Fruit fly (Drosophila melanogaster) whole organism, embryonic: ENCODE results near the gene SdhC.

Experiments used
- Awh ChIP-seq: fragments of 200-800 bp; sonication (Bioruptor generic); IDR thresholded peaks from 2 replicates; pipeline ENCODE4, ENCODE4 v1.3.6; 2022; ENCODE audit warnings: missing biosample characterization, missing genetic modification characterization
- Bteb2 ChIP-seq: fragments of 200-800 bp; sonication (Bioruptor generic); optimal IDR thresholded peaks from 2 replicates; lab custom pipeline; 2016; ENCODE audit warnings: missing biosample characterization, missing genetic modification characterization
- CG10321 ChIP-seq: fragments of 200-800 bp; sonication (Bioruptor generic); IDR thresholded peaks from 2 replicates; pipeline ENCODE4 v1.3.6; 2022; ENCODE audit warnings: missing biosample characterization, missing genetic modification characterization
- CG10462 ChIP-seq: fragments of 200-800 bp; sonication (Bioruptor generic); optimal IDR thresholded peaks from 2 replicates; lab custom pipeline; 2016; ENCODE audit warnings: missing biosample characterization, missing genetic modification characterization
- CG11456 ChIP-seq: fragments of 200-800 bp; sonication (Bioruptor generic); IDR thresholded peaks from 3 replicates; pipeline ENCODE4 v1.3.6; 2022; ENCODE audit warnings: missing biosample characterization, missing genetic modification characterization
- CG12219 ChIP-seq: fragments of 200-800 bp; sonication (Bioruptor generic); optimal IDR thresholded peaks from 3 replicates; lab custom pipeline; 2018; ENCODE audit warnings: missing biosample characterization, mild to moderate bottlenecking, missing genetic modification characterization
- CG12391 ChIP-seq: fragments of 200-800 bp; sonication (Bioruptor generic); optimal IDR thresholded peaks from 3 replicates; lab custom pipeline; 2018; ENCODE audit warnings: missing biosample characterization, mild to moderate bottlenecking, missing genetic modification characterization, moderate library complexity
- CG14441 ChIP-seq: fragments of 200-800 bp; sonication (Bioruptor generic); IDR thresholded peaks from 2 replicates; pipeline ENCODE4 v1.3.6; 2022; ENCODE audit warnings: missing biosample characterization, missing genetic modification characterization
- CG14667 ChIP-seq: fragments of 200-800 bp; sonication (Bioruptor generic); IDR thresholded peaks from 2 replicates; pipeline ENCODE4 v1.3.6; 2022; ENCODE audit warnings: missing biosample characterization, missing genetic modification characterization
- CG17568 ChIP-seq: fragments of 200-800 bp; sonication (Bioruptor generic); optimal IDR thresholded peaks from 2 replicates; lab custom pipeline; 2018; ENCODE audit warnings: missing biosample characterization, mild to moderate bottlenecking, missing genetic modification characterization, moderate library complexity
- CG2129 ChIP-seq: fragments of 200-800 bp; sonication (Bioruptor generic); IDR thresholded peaks from 2 replicates; pipeline ENCODE4 v1.3.6; 2022; ENCODE audit warnings: missing biosample characterization, missing genetic modification characterization; ENCODE audit not compliant: partially characterized antibody
- CG30020 ChIP-seq: fragments of 200-800 bp; optimal IDR thresholded peaks from 2 replicates; lab custom pipeline; 2019; ENCODE audit warnings: missing biosample characterization, mild to moderate bottlenecking, missing genetic modification characterization, moderate library complexity
- CG3995 ChIP-seq: fragments of 200-800 bp; sonication (Bioruptor generic); optimal IDR thresholded peaks from 3 replicates; lab custom pipeline; 2016; ENCODE audit warnings: missing biosample characterization, missing genetic modification characterization
- CG4282 ChIP-seq: fragments of 200-800 bp; sonication (Bioruptor generic); optimal IDR thresholded peaks from 2 replicates; lab custom pipeline; 2016; ENCODE audit warnings: missing biosample characterization, missing genetic modification characterization
- CG4707 ChIP-seq: fragments of 200-800 bp; sonication (Bioruptor generic); optimal IDR thresholded peaks from 2 replicates; lab custom pipeline; 2018; ENCODE audit warnings: missing biosample characterization, mild to moderate bottlenecking, missing genetic modification characterization, moderate library complexity
- CG6654 ChIP-seq: fragments of 200-800 bp; sonication (Bioruptor generic); optimal IDR thresholded peaks from 2 replicates; lab custom pipeline; 2017; ENCODE audit warnings: missing biosample characterization, mild to moderate bottlenecking, missing genetic modification characterization
- CG6765 ChIP-seq: fragments of 200-800 bp; sonication (Bioruptor generic); optimal IDR thresholded peaks from 3 replicates; lab custom pipeline; 2017; ENCODE audit warnings: missing biosample characterization, mild to moderate bottlenecking, missing genetic modification characterization
- CG7987 ChIP-seq: fragments of 200-800 bp; sonication (Bioruptor generic); optimal IDR thresholded peaks from 2 replicates; lab custom pipeline; 2018; ENCODE audit warnings: missing biosample characterization, mild to moderate bottlenecking, missing genetic modification characterization, moderate library complexity
- CG8290 ChIP-seq, 3 experiments: fragments of 200-800 bp; sonication (Bioruptor generic); optimal IDR thresholded peaks; 2 replicates each; lab custom pipeline; 2016 to 2019; ENCODE audit warnings: missing biosample characterization in 3 of 3, missing genetic modification characterization in 3 of 3, mild to moderate bottlenecking in 2 of 3, moderate library complexity in 1 of 3
- CG8765 ChIP-seq: fragments of 200-800 bp; sonication (Bioruptor generic); IDR thresholded peaks from 2 replicates; pipeline ENCODE4 v1.3.6; 2022; ENCODE audit warnings: missing biosample characterization, missing genetic modification characterization
- CG9609 ChIP-seq: fragments of 200-800 bp; sonication (Bioruptor generic); optimal IDR thresholded peaks from 3 replicates; lab custom pipeline; 2016; ENCODE audit warnings: missing biosample characterization, missing genetic modification characterization
- CrebB ChIP-seq: fragments of 200-800 bp; sonication (Bioruptor generic); optimal IDR thresholded peaks from 3 replicates; lab custom pipeline; 2018; ENCODE audit warnings: missing biosample characterization, mild to moderate bottlenecking, missing genetic modification characterization
- Doc3 ChIP-seq: fragments of 200-800 bp; sonication (Bioruptor generic); IDR thresholded peaks from 3 replicates; pipeline ENCODE4 v1.3.6; 2022; ENCODE audit warnings: missing biosample characterization, missing genetic modification characterization; ENCODE audit not compliant: partially characterized antibody
- E2f1 ChIP-seq: fragments of 200-800 bp; sonication (Bioruptor generic); IDR thresholded peaks from 2 replicates; pipeline ENCODE4 v1.3.6; 2022; ENCODE audit warnings: missing biosample characterization, missing genetic modification characterization
- MESR4 ChIP-seq: fragments of 200-800 bp; sonication (Bioruptor generic); optimal IDR thresholded peaks from 2 replicates; lab custom pipeline; 2018; ENCODE audit warnings: missing biosample characterization, mild to moderate bottlenecking, missing genetic modification characterization, moderate library complexity
- Nf-YA ChIP-seq: fragments of 200-800 bp; sonication (Bioruptor generic); IDR thresholded peaks from 2 replicates; pipeline ENCODE4 v1.3.6; 2022; ENCODE audit warnings: missing biosample characterization, missing genetic modification characterization
- Poxn ChIP-seq: fragments of 200-800 bp; sonication (Bioruptor generic); IDR thresholded peaks from 2 replicates; pipeline ENCODE4 v1.3.6; 2022; ENCODE audit warnings: missing biosample characterization, missing genetic modification characterization
- TFAM ChIP-seq: fragments of 200-800 bp; sonication (Bioruptor generic); optimal IDR thresholded peaks from 2 replicates; lab custom pipeline; 2017; ENCODE audit warnings: missing biosample characterization, missing genetic modification characterization, inconsistent platforms
- ara ChIP-seq: fragments of 200-800 bp; sonication (Bioruptor generic); IDR thresholded peaks from 2 replicates; pipeline ENCODE4 v1.3.6; 2022; ENCODE audit warnings: missing biosample characterization, missing genetic modification characterization
- ash1 ChIP-seq: fragments of 200-800 bp; sonication (Bioruptor generic); optimal IDR thresholded peaks from 2 replicates; lab custom pipeline; 2018; ENCODE audit warnings: missing biosample characterization, mild to moderate bottlenecking, missing genetic modification characterization
- dysf ChIP-seq: fragments of 200-800 bp; sonication (Bioruptor generic); IDR thresholded peaks from 3 replicates; pipeline ENCODE4 v1.3.6; 2022; ENCODE audit warnings: missing biosample characterization, missing genetic modification characterization
- ftz-f1 ChIP-seq: fragments of 200-800 bp; sonication (Bioruptor generic); optimal IDR thresholded peaks from 2 replicates; lab custom pipeline; 2016; ENCODE audit warnings: missing biosample characterization, missing genetic modification characterization
- fu2 ChIP-seq: fragments of 200-800 bp; sonication (Bioruptor generic); optimal IDR thresholded peaks from 2 replicates; lab custom pipeline; 2016; ENCODE audit warnings: missing biosample characterization, missing genetic modification characterization
- gem ChIP-seq: fragments of 200-800 bp; sonication (Bioruptor generic); optimal IDR thresholded peaks from 2 replicates; lab custom pipeline; 2019; ENCODE audit warnings: missing biosample characterization, mild to moderate bottlenecking, missing genetic modification characterization, moderate library complexity
- gsb ChIP-seq: fragments of 200-800 bp; sonication (Bioruptor generic); IDR thresholded peaks from 2 replicates; pipeline ENCODE4 v1.3.6; 2022; ENCODE audit warnings: missing biosample characterization, missing genetic modification characterization
- hkb ChIP-seq, 2 experiments: fragments of 200-800 bp in 1 of 2; fragments of >200 bp in 1 of 2; sonication (Bioruptor generic) in 1 of 2; IDR thresholded peaks in 1 of 2; optimal IDR thresholded peaks in 1 of 2; 2 replicates each; pipeline versions ENCODE4 v1.3.6 to Lab custom; 2017 to 2022; ENCODE audit warnings: missing biosample characterization in 1 of 2, missing genetic modification characterization in 1 of 2
- ind ChIP-seq: fragments of 200-800 bp; sonication (Bioruptor generic); optimal IDR thresholded peaks from 3 replicates; lab custom pipeline; 2016; ENCODE audit warnings: missing biosample characterization, missing genetic modification characterization
- kni ChIP-seq: fragments of 200-800 bp; sonication (Bioruptor generic); optimal IDR thresholded peaks from 3 replicates; lab custom pipeline; 2017; ENCODE audit warnings: mild to moderate bottlenecking, missing biosample characterization, missing genetic modification reagents, missing genetic modification characterization
- lilli ChIP-seq: fragments of 200-800 bp; sonication (Bioruptor generic); optimal IDR thresholded peaks from 3 replicates; lab custom pipeline; 2016; ENCODE audit warnings: missing biosample characterization, missing genetic modification characterization
- lov ChIP-seq, 2 experiments: fragments of 200-800 bp in 1 of 2; fragments of >200 bp in 1 of 2; sonication (Bioruptor generic) in 1 of 2; IDR thresholded peaks in 1 of 2; optimal IDR thresholded peaks in 1 of 2; 2 replicates in 1 of 2; 3 replicates in 1 of 2; pipeline versions ENCODE4 v1.3.6 to Lab custom; 2017 to 2022; ENCODE audit warnings: missing biosample characterization in 1 of 2, missing genetic modification characterization in 1 of 2
- mld ChIP-seq: fragments of 200-800 bp; sonication (Bioruptor generic); IDR thresholded peaks from 3 replicates; pipeline ENCODE4 v1.3.6; 2022; ENCODE audit warnings: missing biosample characterization, missing genetic modification characterization; ENCODE audit not compliant: partially characterized antibody
- org-1 ChIP-seq: fragments of 200-800 bp; sonication (Bioruptor generic); optimal IDR thresholded peaks from 2 replicates; lab custom pipeline; 2017; ENCODE audit warnings: missing biosample characterization, missing genetic modification characterization
- pum ChIP-seq: fragments of 200-800 bp; sonication (Bioruptor generic); optimal IDR thresholded peaks from 2 replicates; lab custom pipeline; 2016; ENCODE audit warnings: missing biosample characterization, missing genetic modification characterization
- row ChIP-seq: fragments of 200-800 bp; sonication (Bioruptor generic); IDR thresholded peaks from 3 replicates; pipeline ENCODE4 v1.3.6; 2022; ENCODE audit warnings: missing biosample characterization, missing genetic modification characterization
- tin ChIP-seq: fragments of 200-800 bp; sonication (Bioruptor generic); optimal IDR thresholded peaks from 3 replicates; lab custom pipeline; 2016; ENCODE audit warnings: missing biosample characterization, missing genetic modification characterization
- tup ChIP-seq: fragments of 200-800 bp; sonication (Bioruptor generic); optimal IDR thresholded peaks from 2 replicates; lab custom pipeline; 2016; ENCODE audit warnings: missing biosample characterization, mild to moderate bottlenecking, missing genetic modification characterization, moderate library complexity
- usp ChIP-seq: fragments of >200 bp; optimal IDR thresholded peaks from 2 replicates; lab custom pipeline; 2017; ENCODE audit warnings: missing biosample characterization, missing genetic modification characterization
- vvl ChIP-seq: fragments of 200-800 bp; sonication (Bioruptor generic); IDR thresholded peaks from 2 replicates; pipeline ENCODE4 v1.3.6; 2022; ENCODE audit warnings: missing biosample characterization, missing genetic modification characterization

SdhC gene

DNA sequence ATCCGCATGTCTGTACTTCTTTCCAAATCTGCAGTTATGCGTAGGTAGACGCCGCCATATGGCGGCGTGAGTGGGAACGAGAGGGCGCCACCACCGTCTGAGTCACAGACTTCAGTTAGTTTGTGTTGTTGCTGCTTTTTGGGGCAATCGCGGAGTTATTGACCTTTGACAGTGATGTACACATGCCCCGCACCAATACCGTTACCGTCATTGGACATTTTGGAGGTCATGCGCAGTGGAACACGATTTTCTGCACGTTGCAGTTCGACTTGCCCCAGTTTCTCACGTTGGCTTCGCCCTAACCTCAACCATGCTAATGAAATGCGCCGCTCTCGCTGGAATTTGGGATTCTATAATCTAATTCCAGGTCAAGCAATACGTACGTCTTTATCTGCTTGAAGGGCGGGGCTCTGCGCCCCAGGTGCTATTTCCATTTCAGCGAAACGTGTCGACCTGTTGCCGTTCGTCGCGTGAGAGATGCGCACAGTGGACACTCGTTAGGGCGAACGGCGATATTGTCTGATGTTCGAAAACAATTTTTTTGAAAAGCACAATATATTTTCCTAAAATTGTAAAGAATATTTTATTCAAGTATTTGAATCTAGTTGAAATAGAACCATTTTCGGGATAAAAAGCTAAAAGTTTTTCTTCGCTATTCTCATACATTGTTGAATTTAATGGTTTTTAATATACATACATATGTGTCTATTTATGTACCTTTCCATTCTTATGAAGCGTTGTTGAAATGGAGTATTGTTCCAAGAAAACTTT lies 1.8 kb upstream of the SdhC start (continued):
- TF ChIP-seq CG14441, result peak; percentile 83
- peak; percentile 33 for TF ChIP-seq CG17568
- TF ChIP-seq CG6765 (GFP tag; lab: Kevin White, UChicago), result peak; percentile 52
- no peak for TF ChIP-seq CrebB (tag; lab: Kevin White, UChicago)
- TF ChIP-seq Bteb2 (GFP tag; lab: Kevin White, UChicago), result peak; percentile 67
- peak; percentile 82 for TF ChIP-seq dysf (GFP tag; lab: Robert Waterston, UW)
- TF ChIP-seq gem (tag; lab: Kevin White, UChicago), result peak; percentile 80
- peak; percentile 81 for TF ChIP-seq CG12391 (tag; lab: Kevin White, UChicago)
- peak; percentile 60 for TF ChIP-seq E2f1 (GFP tag; lab: Robert Waterston, UW)
- TF ChIP-seq CG8765 (GFP tag; lab: Robert Waterston, UW), result peak; percentile 8; the same call in 1 of the 2 replicates
- TF ChIP-seq CG10321 (GFP tag; lab: Robert Waterston, UW), result peak; percentile 5; the same call in 1 of the 2 replicates
- TF ChIP-seq gsb, result no peak
- TF ChIP-seq CG30020, result peak; percentile 10
- peak; percentile 96 for TF ChIP-seq row
- no peak for TF ChIP-seq lov (optimal IDR thresholded peaks at IDR 0.05; lab: Kevin White, UChicago)
- peak; percentile 71; the same call in 1 of the 3 replicates for TF ChIP-seq lov (GFP tag; IDR thresholded peaks at IDR 0.05; lab: Robert Waterston, UW)
- TF ChIP-seq CG2129, result no peak
- peak; percentile 56 for TF ChIP-seq Nf-YA (GFP tag; lab: Robert Waterston, UW)
- TF ChIP-seq mld, result no peak
- peak; percentile 60 for TF ChIP-seq ftz-f1 (GFP tag; lab: Kevin White, UChicago)
- TF ChIP-seq fu2 (GFP tag; lab: Kevin White, UChicago), result peak; percentile 48
- peak; percentile 57 for TF ChIP-seq MESR4 (GFP tag; lab: Kevin White, UChicago)
- TF ChIP-seq org-1, result peak; percentile 6
- TF ChIP-seq ash1 (GFP tag; lab: Kevin White, UChicago), result no peak
- TF ChIP-seq CG9609 (GFP tag; lab: Kevin White, UChicago), result peak; percentile 62
- TF ChIP-seq CG7987 (GFP tag; lab: Kevin White, UChicago), result peak; percentile 35
- no peak for TF ChIP-seq CG4707 (GFP tag; lab: Kevin White, UChicago)
- peak; percentile 70 for TF ChIP-seq CG14667 (GFP tag; lab: Robert Waterston, UW)
- peak; percentile 62 for TF ChIP-seq CG8290 (GFP tag; optimal IDR thresholded peaks at IDR 0.05; lab: Kevin White, UChicago)
- TF ChIP-seq CG8290 (tag; optimal IDR thresholded peaks at IDR 0.05; lab: Kevin White, UChicago), result peak in 1 of 2 experiments; percentile 81
- no peak for TF ChIP-seq hkb (optimal IDR thresholded peaks at IDR 0.05; lab: Kevin White, UChicago)
- peak; percentile 73 for TF ChIP-seq hkb (GFP tag; IDR thresholded peaks at IDR 0.05; lab: Robert Waterston, UW)
- peak; percentile 19 for TF ChIP-seq CG6654 (GFP tag; lab: Kevin White, UChicago)
- TF ChIP-seq Awh, result 0 out of 2 replicates have a peak, but pooled peaks have one; percentile 11
- TF ChIP-seq ind (GFP tag; lab: Kevin White, UChicago), result peak; percentile 83
- TF ChIP-seq CG12219 (GFP tag; lab: Kevin White, UChicago), result peak; percentile 43
- no peak for TF ChIP-seq CG10462
- peak; percentile 90 for TF ChIP-seq lilli (GFP tag; lab: Kevin White, UChicago)
- no peak for TF ChIP-seq tup (GFP tag; lab: Kevin White, UChicago)
- no peak for TF ChIP-seq usp
- peak; percentile 86 for TF ChIP-seq CG11456
- peak; percentile 95 for TF ChIP-seq kni (GFP tag; lab: Kevin White, UChicago)
- TF ChIP-seq TFAM, result no peak
- TF ChIP-seq vvl (GFP tag; lab: Robert Waterston, UW), result peak; percentile 81
- TF ChIP-seq tin (GFP tag; lab: Kevin White, UChicago), result peak; percentile 73
- peak; percentile 67 for TF ChIP-seq ara (GFP tag; lab: Robert Waterston, UW)
- TF ChIP-seq Poxn (GFP tag; lab: Robert Waterston, UW), result no peak
- TF ChIP-seq CG3995 (GFP tag; lab: Kevin White, UChicago), result peak; percentile 2
- TF ChIP-seq pum (GFP tag; lab: Kevin White, UChicago), result peak; percentile 67
- TF ChIP-seq CG4282 (GFP tag; lab: Kevin White, UChicago), result peak; percentile 14
- TF ChIP-seq Doc3 (GFP tag; lab: Robert Waterston, UW), result no peak; the same call in 2 of the 3 replicates
